Worm (Caenorhabditis elegans): ENCODE results near the gene nmad-1.

DNA sequence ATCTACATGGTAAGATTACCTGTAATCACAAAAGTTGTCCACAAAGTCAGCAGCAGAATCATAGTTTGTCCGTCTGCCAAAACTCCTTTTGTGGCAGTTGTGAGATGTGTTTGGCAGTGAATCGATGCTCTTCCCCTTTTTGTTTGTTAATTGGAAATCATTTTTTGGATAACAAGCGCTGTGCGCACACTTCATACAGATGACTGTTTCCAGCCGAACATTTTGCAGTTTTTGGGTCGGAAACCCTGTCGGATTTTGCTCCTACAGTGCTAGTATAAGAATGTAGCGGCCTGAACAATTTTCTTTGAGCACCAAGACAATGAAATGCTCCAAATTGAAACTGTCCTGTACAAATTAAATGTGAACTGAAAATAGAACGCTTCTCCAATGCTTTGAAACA is 46.1 kb downstream of the nmad-1 start, which contains the start of gene D1044.7:
- TF ChIP-seq ZK546.5 (tag; optimal IDR thresholded peaks at IDR 0.05) (no peak), fkh-10 (GFP tag; optimal IDR thresholded peaks at IDR 0.05) (no peak), snpc-4 (tag; optimal IDR thresholded peaks at IDR 0.05) (no peak), nhr-77 (tag; optimal IDR thresholded peaks at IDR 0.05) (no peak), eor-1 (tag; optimal IDR thresholded peaks at IDR 0.05) (no peak), zag-1 (tag; optimal IDR thresholded peaks at IDR 0.05) (no peak), ama-1 (optimal IDR thresholded peaks at IDR 0.05) (no peak)

Data from whole organism, L3 larva.